Fruit fly (Drosophila melanogaster) whole organism, prepupa: ENCODE data around the gene CG3552.

Source experiments
- CG10631 ChIP-seq: fragments of 200-800 bp; sonication (Bioruptor generic); optimal IDR thresholded peaks from 2 replicates; lab custom pipeline; 2016; ENCODE audit warnings: missing biosample characterization, missing genetic modification characterization
- CG10669 ChIP-seq: fragments of 200-800 bp; sonication (Bioruptor generic); optimal IDR thresholded peaks from 3 replicates; lab custom pipeline; 2018; ENCODE audit warnings: missing biosample characterization, mild to moderate bottlenecking, missing genetic modification characterization, moderate library complexity
- CG11294 ChIP-seq: fragments of 200-800 bp; sonication (Bioruptor generic); IDR thresholded peaks from 2 replicates; pipeline ENCODE4 v1.3.6; 2022; ENCODE audit warnings: missing biosample characterization, missing genetic modification characterization
- CG11762 ChIP-seq: fragments of 200-800 bp; sonication (Bioruptor generic); optimal IDR thresholded peaks from 3 replicates; lab custom pipeline; 2016; ENCODE audit warnings: missing biosample characterization, missing genetic modification characterization; ENCODE audit not compliant: insufficient read depth
- CG15336 ChIP-seq: fragments of 200-800 bp; sonication (Bioruptor generic); IDR thresholded peaks from 2 replicates; pipeline ENCODE4 v1.3.6; 2022; ENCODE audit warnings: missing biosample characterization, missing genetic modification characterization
- CG1621 ChIP-seq: fragments of 200-800 bp; sonication (Bioruptor generic); optimal IDR thresholded peaks from 3 replicates; lab custom pipeline; 2018; ENCODE audit warnings: missing biosample characterization, mild to moderate bottlenecking, missing genetic modification characterization
- CG16779 ChIP-seq: fragments of 200-800 bp; sonication (Bioruptor generic); optimal IDR thresholded peaks from 3 replicates; lab custom pipeline; 2017; ENCODE audit warnings: missing biosample characterization, mild to moderate bottlenecking, missing genetic modification characterization
- CG3032 ChIP-seq: fragments of 200-800 bp; optimal IDR thresholded peaks from 2 replicates; lab custom pipeline; 2019; ENCODE audit warnings: missing biosample characterization, mild to moderate bottlenecking, missing genetic modification characterization, moderate library complexity
- CG31627 ChIP-seq: fragments of 200-800 bp; sonication (Bioruptor generic); optimal IDR thresholded peaks from 3 replicates; lab custom pipeline; 2016; ENCODE audit warnings: missing biosample characterization, missing genetic modification characterization
- CG32006 ChIP-seq: fragments of 200-800 bp; sonication (Bioruptor generic); optimal IDR thresholded peaks from 3 replicates; lab custom pipeline; 2017; ENCODE audit warnings: missing biosample characterization, mild to moderate bottlenecking, missing genetic modification characterization
- CG34406 ChIP-seq: fragments of 200-800 bp; sonication (Bioruptor generic); optimal IDR thresholded peaks from 3 replicates; lab custom pipeline; 2016; ENCODE audit warnings: missing biosample characterization, missing genetic modification characterization
- CG4318 ChIP-seq: fragments of 200-800 bp; sonication (Bioruptor generic); optimal IDR thresholded peaks from 3 replicates; lab custom pipeline; 2017; ENCODE audit warnings: missing biosample characterization, mild to moderate bottlenecking, missing genetic modification characterization
- CG6163 ChIP-seq: fragments of 200-800 bp; sonication (Bioruptor generic); IDR thresholded peaks from 3 replicates; pipeline ENCODE4 v1.3.6; 2022; ENCODE audit warnings: missing biosample characterization, missing genetic modification characterization
- CG6276 ChIP-seq: fragments of 200-800 bp; sonication (Bioruptor generic); optimal IDR thresholded peaks from 2 replicates; lab custom pipeline; 2017; ENCODE audit warnings: missing biosample characterization, mild to moderate bottlenecking, missing genetic modification characterization
- CG6792 ChIP-seq: fragments of 200-800 bp; sonication (Bioruptor generic); optimal IDR thresholded peaks from 3 replicates; lab custom pipeline; 2016; ENCODE audit warnings: missing biosample characterization, missing genetic modification characterization
- CG6854 ChIP-seq: fragments of 200-800 bp; sonication (Bioruptor generic); optimal IDR thresholded peaks from 2 replicates; lab custom pipeline; 2017; ENCODE audit warnings: missing biosample characterization, mild to moderate bottlenecking, missing genetic modification characterization
- CG8119 ChIP-seq: fragments of 200-800 bp; sonication (Bioruptor generic); IDR thresholded peaks from 3 replicates; pipeline ENCODE4 v1.3.6; 2022; ENCODE audit warnings: missing biosample characterization, missing genetic modification characterization
- CG8319 ChIP-seq: fragments of 200-800 bp; sonication (Bioruptor generic); optimal IDR thresholded peaks from 3 replicates; lab custom pipeline; 2016; ENCODE audit warnings: missing biosample characterization, missing genetic modification characterization
- CG8632 ChIP-seq: fragments of 200-800 bp; sonication (Bioruptor generic); optimal IDR thresholded peaks from 3 replicates; lab custom pipeline; 2016; ENCODE audit warnings: missing biosample characterization, missing genetic modification characterization
- CG9139 ChIP-seq: fragments of 200-800 bp; sonication (Bioruptor generic); optimal IDR thresholded peaks from 3 replicates; lab custom pipeline; 2017; ENCODE audit warnings: missing biosample characterization, mild to moderate bottlenecking, missing genetic modification characterization
- Eip75B ChIP-seq: fragments of 200-800 bp; sonication (Bioruptor generic); optimal IDR thresholded peaks from 3 replicates; lab custom pipeline; 2016; ENCODE audit warnings: missing biosample characterization, missing genetic modification characterization
- Eip78C ChIP-seq: fragments of 200-800 bp; sonication (Bioruptor generic); peaks from one replicate; lab custom pipeline; 2016; ENCODE audit warnings: missing biosample characterization, missing genetic modification characterization
- Eip93F ChIP-seq: fragments of 200-800 bp; sonication (Bioruptor generic); optimal IDR thresholded peaks from 2 replicates; lab custom pipeline; 2016; ENCODE audit warnings: missing biosample characterization, mild to moderate bottlenecking, missing genetic modification characterization
- Ets21C ChIP-seq: fragments of 200-800 bp; sonication (Bioruptor generic); optimal IDR thresholded peaks from 3 replicates; lab custom pipeline; 2016; ENCODE audit warnings: missing biosample characterization, missing genetic modification characterization
- Ets96B ChIP-seq: fragments of 200-800 bp; optimal IDR thresholded peaks from 2 replicates; lab custom pipeline; 2019; ENCODE audit warnings: missing biosample characterization, mild to moderate bottlenecking, missing genetic modification characterization, moderate library complexity
- Gug ChIP-seq: fragments of 200-800 bp; sonication (Bioruptor generic); IDR thresholded peaks from 2 replicates; pipeline ENCODE4 v1.3.6; 2022; ENCODE audit warnings: missing biosample characterization, missing genetic modification characterization
- Hr38 ChIP-seq: sonication (Bioruptor generic); optimal IDR thresholded peaks from 2 replicates; lab custom pipeline; 2016; ENCODE audit warnings: missing biosample characterization, missing genetic modification characterization
- Hr39 ChIP-seq: fragments of 200-800 bp; sonication (Bioruptor generic); optimal IDR thresholded peaks from 2 replicates; lab custom pipeline; 2016; ENCODE audit warnings: missing biosample characterization, missing genetic modification characterization
- Hr4 ChIP-seq: fragments of 200-800 bp; sonication (Bioruptor generic); optimal IDR thresholded peaks from 3 replicates; lab custom pipeline; 2016; ENCODE audit warnings: missing biosample characterization, missing genetic modification characterization
- Lpt ChIP-seq: fragments of 200-800 bp; sonication (Bioruptor generic); optimal IDR thresholded peaks from 3 replicates; lab custom pipeline; 2016; ENCODE audit warnings: missing biosample characterization, missing genetic modification characterization
- OdsH ChIP-seq: fragments of 200-800 bp; sonication (Bioruptor generic); optimal IDR thresholded peaks from 3 replicates; lab custom pipeline; 2016; ENCODE audit warnings: missing biosample characterization, missing genetic modification characterization
- Smox ChIP-seq: fragments of 200-800 bp; sonication (Bioruptor generic); optimal IDR thresholded peaks from 3 replicates; lab custom pipeline; 2016; ENCODE audit warnings: missing biosample characterization, missing genetic modification characterization
- Sox14 ChIP-seq: fragments of 200-800 bp; sonication (Bioruptor generic); optimal IDR thresholded peaks from 3 replicates; lab custom pipeline; 2016; ENCODE audit warnings: missing biosample characterization, missing genetic modification characterization
- Sox15 ChIP-seq: fragments of 200-800 bp; sonication (Bioruptor generic); optimal IDR thresholded peaks from 3 replicates; lab custom pipeline; 2016; ENCODE audit warnings: missing biosample characterization, missing genetic modification characterization
- achi ChIP-seq: fragments of 200-800 bp; sonication (Bioruptor generic); optimal IDR thresholded peaks from 3 replicates; lab custom pipeline; 2016; ENCODE audit warnings: missing biosample characterization, missing genetic modification characterization
- acj6 ChIP-seq: fragments of 200-800 bp; sonication (Bioruptor generic); optimal IDR thresholded peaks from 3 replicates; lab custom pipeline; 2016; ENCODE audit warnings: missing biosample characterization, missing genetic modification characterization
- cyc ChIP-seq: fragments of 200-800 bp; sonication (Bioruptor generic); optimal IDR thresholded peaks from 3 replicates; lab custom pipeline; 2016; ENCODE audit warnings: missing biosample characterization, missing genetic modification characterization
- dac ChIP-seq: fragments of 200-800 bp; sonication (Bioruptor generic); optimal IDR thresholded peaks from 2 replicates; lab custom pipeline; 2017; ENCODE audit warnings: missing biosample characterization, mild to moderate bottlenecking, missing genetic modification characterization
- dsx ChIP-seq: fragments of 200-800 bp; optimal IDR thresholded peaks from 3 replicates; lab custom pipeline; 2019; ENCODE audit warnings: missing biosample characterization, mild to moderate bottlenecking, missing genetic modification characterization, moderate library complexity; ENCODE audit not compliant: poor library complexity, severe bottlenecking
- esn ChIP-seq: fragments of 200-800 bp; sonication (Bioruptor generic); optimal IDR thresholded peaks from 2 replicates; lab custom pipeline; 2016; ENCODE audit warnings: missing biosample characterization, mild to moderate bottlenecking, missing genetic modification characterization, moderate library complexity
- fd59A ChIP-seq: fragments of 200-800 bp; sonication (Bioruptor generic); optimal IDR thresholded peaks from 2 replicates; lab custom pipeline; 2017; ENCODE audit warnings: missing biosample characterization, mild to moderate bottlenecking, missing genetic modification characterization, missing genetic modification reagents
- fkh ChIP-seq: fragments of 200-800 bp; sonication (Bioruptor generic); optimal IDR thresholded peaks from 3 replicates; lab custom pipeline; 2017; ENCODE audit warnings: missing biosample characterization, mild to moderate bottlenecking, missing genetic modification characterization, moderate library complexity
- spab ChIP-seq: fragments of 200-800 bp; sonication (Bioruptor generic); optimal IDR thresholded peaks from 2 replicates; lab custom pipeline; 2017; ENCODE audit warnings: missing biosample characterization, mild to moderate bottlenecking, missing genetic modification characterization, missing genetic modification reagents
- ss ChIP-seq, 2 experiments: fragments of 200-800 bp; sonication (Bioruptor generic); optimal IDR thresholded peaks; 2 replicates in 1 of 2; 3 replicates in 1 of 2; lab custom pipeline; 2017 to 2018; ENCODE audit warnings: mild to moderate bottlenecking in 2 of 2, missing biosample characterization in 2 of 2, missing genetic modification characterization in 2 of 2, moderate library complexity in 1 of 2
- topi ChIP-seq: fragments of 200-800 bp; sonication (Bioruptor generic); optimal IDR thresholded peaks from 3 replicates; lab custom pipeline; 2016; ENCODE audit warnings: missing biosample characterization, missing genetic modification characterization
- vri ChIP-seq: fragments of 200-800 bp; sonication (Bioruptor generic); optimal IDR thresholded peaks from 3 replicates; lab custom pipeline; 2016; ENCODE audit warnings: missing biosample characterization, mild to moderate bottlenecking, missing genetic modification characterization

The CG3552 gene

DNA sequence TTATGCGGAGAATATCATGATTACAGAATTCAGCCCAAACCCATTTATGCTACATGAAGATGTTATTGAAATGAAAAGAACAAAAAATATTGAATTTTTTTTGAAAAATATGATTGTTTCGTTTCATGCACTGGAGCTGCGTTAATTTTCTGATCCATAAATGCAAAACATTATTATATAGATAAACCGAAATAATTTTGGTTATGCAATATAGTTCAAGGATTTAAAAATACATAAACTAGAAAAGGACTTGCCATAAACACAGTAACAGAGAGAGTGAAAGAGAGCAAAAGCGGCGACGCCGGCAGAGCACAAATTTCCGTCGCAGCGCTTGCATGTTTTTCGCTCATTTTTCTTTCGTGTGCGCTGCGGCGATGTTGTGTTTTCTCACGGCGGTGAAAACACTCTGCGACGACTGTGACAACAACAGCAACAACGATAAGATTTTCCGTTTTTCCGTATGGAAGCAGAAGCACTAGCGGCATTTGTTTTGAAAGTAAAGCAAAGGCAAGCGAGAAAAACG lies 6.2 kb downstream of the CG3552 start (continued):
- peak; percentile 99 for TF ChIP-seq Eip78C (GFP tag; lab: Kevin White, UChicago)
- peak; percentile 96 for TF ChIP-seq CG8119 (GFP tag; lab: Robert Waterston, UW)
- peak; percentile 96 for TF ChIP-seq Hr4
- TF ChIP-seq fd59A (GFP tag; lab: Kevin White, UChicago) = peak; percentile 81
- TF ChIP-seq CG6276 = peak; percentile 97
- TF ChIP-seq achi (GFP tag; lab: Kevin White, UChicago) = peak; percentile 90
- TF ChIP-seq CG34406 (GFP tag; lab: Kevin White, UChicago) = peak; percentile 87
- TF ChIP-seq Lpt = peak; percentile 92
- TF ChIP-seq CG11762 (GFP tag; lab: Kevin White, UChicago) = peak; percentile 81
- peak; percentile 85 for TF ChIP-seq dsx (GFP tag; lab: Kevin White, UChicago)
- peak; percentile 91 for TF ChIP-seq OdsH (GFP tag; lab: Kevin White, UChicago)
- TF ChIP-seq Hr39 (GFP tag; lab: Kevin White, UChicago) = peak; percentile 64
- TF ChIP-seq Ets21C (GFP tag; lab: Kevin White, UChicago) = peak; percentile 76
- peak; percentile 66 to 84 for TF ChIP-seq ss (GFP tag; optimal IDR thresholded peaks at IDR 0.05; lab: Kevin White, UChicago)
- TF ChIP-seq CG3032 = peak; percentile 91
- peak; percentile 79 for TF ChIP-seq CG10631 (GFP tag; lab: Kevin White, UChicago)
- peak; percentile 88 for TF ChIP-seq CG4318 (GFP tag; lab: Kevin White, UChicago)
- peak; percentile 90 for TF ChIP-seq CG10669 (GFP tag; lab: Kevin White, UChicago)
- peak; percentile 52 for TF ChIP-seq CG8319
- peak; percentile 77 for TF ChIP-seq CG31627
- peak; percentile 85 for TF ChIP-seq spab
- TF ChIP-seq CG15336 (GFP tag; lab: Robert Waterston, UW) = peak; percentile 95
- no peak for TF ChIP-seq Hr38 (GFP tag; lab: Kevin White, UChicago)
- peak; percentile 83 for TF ChIP-seq vri (GFP tag; lab: Kevin White, UChicago)
- peak; percentile 56 for TF ChIP-seq Sox15
- peak; percentile 87 for TF ChIP-seq Gug (GFP tag; lab: Robert Waterston, UW)
- peak; percentile 89 for TF ChIP-seq dac (GFP tag; lab: Kevin White, UChicago)
- TF ChIP-seq fkh (GFP tag; lab: Kevin White, UChicago) = peak; percentile 29
- TF ChIP-seq CG6792 (GFP tag; lab: Kevin White, UChicago) = peak; percentile 86

DNA sequence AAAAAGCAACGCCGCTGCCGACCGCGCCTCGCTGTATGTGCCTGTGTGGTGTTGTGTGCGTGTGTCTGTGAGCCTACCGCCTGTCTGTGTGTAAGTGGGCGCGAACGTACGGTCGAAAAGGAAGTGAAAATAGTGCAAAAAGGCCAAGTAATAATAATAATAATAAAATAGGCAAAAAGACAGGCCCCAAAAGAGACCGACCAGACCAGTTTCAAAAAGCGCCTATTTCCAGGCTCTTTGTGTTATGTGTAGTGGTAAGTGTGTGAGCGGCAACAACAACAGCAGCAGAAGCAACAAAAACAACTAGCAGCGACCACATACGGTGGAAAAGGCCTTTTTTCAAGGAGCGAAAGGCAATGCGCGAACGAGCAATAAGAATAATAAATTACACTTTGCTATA lies 6.7 kb downstream of the CG3552 start:
- TF ChIP-seq Lpt = no peak
- TF ChIP-seq CG16779 (tag; lab: Kevin White, UChicago) = peak; percentile 27
- TF ChIP-seq CG8632 = no peak
- no peak for TF ChIP-seq Gug (GFP tag; lab: Robert Waterston, UW)
- TF ChIP-seq Sox14 (GFP tag; lab: Kevin White, UChicago) = no peak
- no peak for TF ChIP-seq esn (GFP tag; lab: Kevin White, UChicago)
- TF ChIP-seq spab = peak; percentile 30
- peak; percentile 64 for TF ChIP-seq Ets96B (tag; lab: Kevin White, UChicago)
- TF ChIP-seq Eip93F (GFP tag; lab: Kevin White, UChicago) = no peak
- peak; percentile 82 for TF ChIP-seq CG9139 (GFP tag; lab: Kevin White, UChicago)
- TF ChIP-seq CG6163 (GFP tag; lab: Robert Waterston, UW) = peak; percentile 66; the same call in 2 of the 3 replicates
- no peak for TF ChIP-seq acj6 (GFP tag; lab: Kevin White, UChicago)
- peak; percentile 86 to 87 for TF ChIP-seq ss (GFP tag; optimal IDR thresholded peaks at IDR 0.05; lab: Kevin White, UChicago)
- TF ChIP-seq CG6792 (GFP tag; lab: Kevin White, UChicago) = no peak
- no peak for TF ChIP-seq CG4318 (GFP tag; lab: Kevin White, UChicago)
- TF ChIP-seq cyc (GFP tag; lab: Kevin White, UChicago) = no peak
- no peak for TF ChIP-seq dac (GFP tag; lab: Kevin White, UChicago)
- no peak for TF ChIP-seq OdsH (GFP tag; lab: Kevin White, UChicago)
- no peak for TF ChIP-seq CG32006
- TF ChIP-seq vri (GFP tag; lab: Kevin White, UChicago) = no peak
- TF ChIP-seq Ets21C (GFP tag; lab: Kevin White, UChicago) = no peak
- no peak for TF ChIP-seq Hr4
- TF ChIP-seq CG3032 = peak; percentile 46
- no peak for TF ChIP-seq achi (GFP tag; lab: Kevin White, UChicago)
- no peak for TF ChIP-seq fd59A (GFP tag; lab: Kevin White, UChicago)
- TF ChIP-seq Hr38 (GFP tag; lab: Kevin White, UChicago) = no peak
- TF ChIP-seq CG1621 (tag; lab: Kevin White, UChicago) = peak; percentile 66
- peak; percentile 33 for TF ChIP-seq CG10669 (GFP tag; lab: Kevin White, UChicago)
- no peak for TF ChIP-seq CG34406 (GFP tag; lab: Kevin White, UChicago)
- no peak for TF ChIP-seq Smox
- TF ChIP-seq CG6854 (GFP tag; lab: Kevin White, UChicago) = no peak
- TF ChIP-seq dsx (GFP tag; lab: Kevin White, UChicago) = peak; percentile 53
- no peak for TF ChIP-seq topi
- TF ChIP-seq CG10631 (GFP tag; lab: Kevin White, UChicago) = no peak
- TF ChIP-seq CG11762 (GFP tag; lab: Kevin White, UChicago) = no peak
- no peak for TF ChIP-seq Eip75B (GFP tag; lab: Kevin White, UChicago)
- no peak for TF ChIP-seq Eip78C (GFP tag; lab: Kevin White, UChicago)
- no peak for TF ChIP-seq CG11294
- TF ChIP-seq Hr39 (GFP tag; lab: Kevin White, UChicago) = no peak
